Worm (Caenorhabditis elegans) whole organism, mixed stage, embryonic: Measurements from ENCODE around the gene clec-47.
"Not testable (repeated sequence)": the region's sequence is repeated elsewhere in the genome, so short reads cannot be mapped to it uniquely, and the experiment has no call there.

ENCODE experiments used
- bed-3 ChIP-seq: fragments of 200-800 bp; sonication (Bioruptor generic); optimal IDR thresholded peaks from 3 replicates; lab custom pipeline; 2018; ENCODE audit warnings: mild to moderate bottlenecking, missing genetic modification characterization, moderate library complexity, missing compliant biosample characterization
- blmp-1 ChIP-seq: fragments of 150-350 bp; optimal IDR thresholded peaks from 2 replicates; lab custom pipeline; 2014; ENCODE audit warnings: missing biosample characterization, missing genetic modification characterization
- ceh-39 ChIP-seq: fragments of 150-350 bp; optimal IDR thresholded peaks from 2 replicates; lab custom pipeline; 2014; ENCODE audit warnings: missing biosample characterization, missing genetic modification characterization
- ceh-43 ChIP-seq: fragments of 200-800 bp; sonication (Bioruptor generic); optimal IDR thresholded peaks from 2 replicates; lab custom pipeline; 2018; ENCODE audit warnings: mild to moderate bottlenecking, missing genetic modification characterization, moderate library complexity, missing compliant biosample characterization
- ceh-83 ChIP-seq: fragments of 200-800 bp; sonication (Bioruptor generic); optimal IDR thresholded peaks from 2 replicates; lab custom pipeline; 2018; ENCODE audit warnings: mild to moderate bottlenecking, missing genetic modification characterization, missing compliant biosample characterization
- ces-1 ChIP-seq: fragments of 150-350 bp; optimal IDR thresholded peaks from 2 replicates; lab custom pipeline; 2014; ENCODE audit warnings: missing biosample characterization, missing genetic modification reagents, missing genetic modification characterization
- cnd-1 ChIP-seq: fragments of 200-800 bp; sonication (Bioruptor generic); optimal IDR thresholded peaks from 2 replicates; lab custom pipeline; 2018; ENCODE audit warnings: mild to moderate bottlenecking, missing genetic modification characterization, missing compliant biosample characterization
- drap-1 ChIP-seq: fragments of 200-800 bp; sonication (Bioruptor generic); optimal IDR thresholded peaks from 3 replicates; lab custom pipeline; 2018; ENCODE audit warnings: mild to moderate bottlenecking, missing genetic modification characterization, missing compliant biosample characterization
- elt-1 ChIP-seq: sonication (generic microtip); optimal IDR thresholded peaks from 2 replicates; lab custom pipeline; 2017; ENCODE audit warnings: missing genetic modification characterization, mild to moderate bottlenecking, missing compliant biosample characterization, antibody characterized with exemption, moderate library complexity, borderline replicate concordance; ENCODE audit not compliant: insufficient read depth
- elt-3 ChIP-seq: fragments of 150-350 bp; optimal IDR thresholded peaks from 2 replicates; lab custom pipeline; 2014; ENCODE audit warnings: missing biosample characterization, missing genetic modification characterization
- ham-2 ChIP-seq: fragments of 200-800 bp; sonication (Bioruptor generic); optimal IDR thresholded peaks from 2 replicates; lab custom pipeline; 2018; ENCODE audit warnings: mild to moderate bottlenecking, missing genetic modification characterization, missing compliant biosample characterization
- hlh-1 ChIP-seq: fragments of 150-350 bp; optimal IDR thresholded peaks from 2 replicates; lab custom pipeline; 2014; ENCODE audit warnings: missing biosample characterization, missing genetic modification reagents, missing genetic modification characterization
- lin-32 ChIP-seq: fragments of 200-800 bp; sonication (Bioruptor generic); optimal IDR thresholded peaks from 2 replicates; lab custom pipeline; 2018; ENCODE audit warnings: mild to moderate bottlenecking, missing genetic modification characterization, missing compliant biosample characterization
- lsy-2 ChIP-seq: fragments of 150-350 bp; optimal IDR thresholded peaks from 2 replicates; lab custom pipeline; 2014; ENCODE audit warnings: missing biosample characterization, missing genetic modification characterization
- mab-5 ChIP-seq: fragments of 150-350 bp; optimal IDR thresholded peaks from 2 replicates; lab custom pipeline; 2014; ENCODE audit warnings: missing biosample characterization, missing genetic modification characterization
- mep-1 ChIP-seq: fragments of 150-350 bp; optimal IDR thresholded peaks from 2 replicates; lab custom pipeline; 2017; ENCODE audit warnings: missing biosample characterization, missing genetic modification reagents, missing genetic modification characterization, inconsistent platforms
- nhr-12 ChIP-seq: fragments of 150-350 bp; optimal IDR thresholded peaks from 2 replicates; lab custom pipeline; 2014; ENCODE audit warnings: missing biosample characterization, missing genetic modification characterization
- nhr-2 ChIP-seq: fragments of 150-350 bp; optimal IDR thresholded peaks from 2 replicates; lab custom pipeline; 2014; ENCODE audit warnings: missing biosample characterization, missing genetic modification characterization
- nhr-28 ChIP-seq: fragments of 150-350 bp; optimal IDR thresholded peaks from 2 replicates; lab custom pipeline; 2014; ENCODE audit warnings: missing biosample characterization, missing genetic modification characterization
- sem-2 ChIP-seq: fragments of 200-800 bp; sonication (Bioruptor generic); optimal IDR thresholded peaks from 2 replicates; lab custom pipeline; 2018; ENCODE audit warnings: mild to moderate bottlenecking, missing genetic modification characterization, missing compliant biosample characterization
- snpc-4 ChIP-seq: fragments of 150-350 bp; optimal IDR thresholded peaks from 2 replicates; lab custom pipeline; 2014; ENCODE audit warnings: missing biosample characterization, missing genetic modification characterization
- sptf-1 ChIP-seq: sonication (generic microtip); optimal IDR thresholded peaks from 2 replicates; lab custom pipeline; 2017; ENCODE audit warnings: mild to moderate bottlenecking, missing genetic modification characterization, moderate library complexity, missing compliant biosample characterization
- tbx-8 ChIP-seq: fragments of 200-800 bp; sonication (Bioruptor generic); optimal IDR thresholded peaks from 2 replicates; lab custom pipeline; 2018; ENCODE audit warnings: mild to moderate bottlenecking, missing genetic modification characterization, moderate library complexity, missing compliant biosample characterization
- unc-39 ChIP-seq: fragments of 150-350 bp; optimal IDR thresholded peaks from 2 replicates; lab custom pipeline; 2014; ENCODE audit warnings: missing biosample characterization, missing genetic modification characterization
- ztf-11 ChIP-seq: fragments of 150-350 bp; optimal IDR thresholded peaks from 2 replicates; lab custom pipeline; 2014; ENCODE audit warnings: missing biosample characterization, missing genetic modification characterization

The clec-47 gene

ce11 chrV:15191971-15192370, 16.4 kb downstream of the clec-47 start:
- TF ChIP-seq nhr-12 (tag; lab: Kevin White, UChicago), result no peak
- no peak for TF ChIP-seq tbx-8
- TF ChIP-seq sem-2 (GFP tag; lab: Kevin White, UChicago), result no peak
- TF ChIP-seq blmp-1 (tag; lab: Kevin White, UChicago), result no peak

ce11 chrV:15192377-15192776, 16.8 kb downstream of the clec-47 start, which contains the start of gene plc-2:
TSS of gene plc-2 (plus strand) at chrV:15192572.
- no peak for TF ChIP-seq mep-1 (tag; lab: Kevin White, UChicago)
- no peak for TF ChIP-seq ham-2 (GFP tag; lab: Kevin White, UChicago)
- no peak for TF ChIP-seq elt-1 (tag; lab: Kevin White, UChicago)
- no peak for TF ChIP-seq bed-3 (GFP tag; lab: Kevin White, UChicago)
- TF ChIP-seq sptf-1 (tag; lab: Kevin White, UChicago), result no peak
- no peak for TF ChIP-seq blmp-1 (tag; lab: Kevin White, UChicago)
- TF ChIP-seq ces-1 (GFP tag; lab: Kevin White, UChicago), result no peak
- no peak for TF ChIP-seq ceh-83 (GFP tag; lab: Kevin White, UChicago)
- TF ChIP-seq mab-5 (tag; lab: Kevin White, UChicago), result no peak
- no peak for TF ChIP-seq lin-32
- TF ChIP-seq tbx-8, result no peak
- no peak for TF ChIP-seq nhr-12 (tag; lab: Kevin White, UChicago)
- TF ChIP-seq, all 35 proteins: peak for 0

ce11 chrV:15193909-15194308, 18.4 kb downstream of the clec-47 start, which contains the start of gene Y75B12B.13:
TSS of gene Y75B12B.13 (minus strand) at chrV:15194009.
- TF ChIP-seq nhr-28 (tag; lab: Kevin White, UChicago), result no peak
- TF ChIP-seq ces-1 (GFP tag; lab: Kevin White, UChicago), result no peak

ce11 chrV:15197955-15198354, 22.4 kb downstream of the clec-47 start, which contains the start of gene srw-1:
TSS of gene srw-1 (plus strand) at chrV:15198255.
- TF ChIP-seq ceh-39, result no peak
- TF ChIP-seq mab-5 (tag; lab: Kevin White, UChicago), result no peak
- TF ChIP-seq drap-1 (GFP tag; lab: Kevin White, UChicago), result no peak
- no peak for TF ChIP-seq unc-39 (tag; lab: Kevin White, UChicago)
- no peak for TF ChIP-seq ceh-83 (GFP tag; lab: Kevin White, UChicago)
- TF ChIP-seq elt-1 (tag; lab: Kevin White, UChicago), result no peak

ce11 chrV:15199768-15200167, 24.2 kb downstream of the clec-47 start, which contains the start of gene Y75B12B.10:
TSS of gene Y75B12B.10 (plus strand) at chrV:15200068.
- no peak for TF ChIP-seq ceh-39
- no peak for TF ChIP-seq elt-3 (tag; lab: Kevin White, UChicago)
- TF ChIP-seq ces-1 (GFP tag; lab: Kevin White, UChicago), result no peak
- no peak for TF ChIP-seq sem-2 (GFP tag; lab: Kevin White, UChicago)
- no peak for TF ChIP-seq nhr-2
- no peak for TF ChIP-seq ztf-11 (tag; lab: Kevin White, UChicago)
- TF ChIP-seq ceh-43, result no peak
- TF ChIP-seq hlh-1 (tag; lab: Kevin White, UChicago), result no peak

- not testable (repeated sequence) for TF ChIP-seq ces-1 (GFP tag; lab: Kevin White, UChicago); drap-1 (GFP tag; lab: Kevin White, UChicago); mep-1 (tag; lab: Kevin White, UChicago)
Observed at ce11 chrV:15207681-15208080, 32.1 kb downstream of the clec-47 start, which contains the start of gene C41G6.12. TSS of gene C41G6.12 (minus strand) at chrV:15207781.

ce11 chrV:15211869-15212268, 36.3 kb downstream of the clec-47 start, which contains the start of gene sri-24:
TSS of gene sri-24 (plus strand) at chrV:15212169.
- TF ChIP-seq cnd-1; snpc-4 (tag; lab: Kevin White, UChicago); lsy-2 (tag; lab: Kevin White, UChicago): not testable (repeated sequence)
